Worm (Caenorhabditis elegans) whole organism, mixed stage, embryonic: ENCODE results near the gene hcp-1.

Experiments used
- ceh-83 ChIP-seq: fragments of 200-800 bp; sonication (Bioruptor generic); optimal IDR thresholded peaks from 2 replicates; lab custom pipeline; 2018; ENCODE audit warnings: mild to moderate bottlenecking, missing genetic modification characterization, missing compliant biosample characterization
- ces-1 ChIP-seq: fragments of 150-350 bp; optimal IDR thresholded peaks from 2 replicates; lab custom pipeline; 2014; ENCODE audit warnings: missing biosample characterization, missing genetic modification reagents, missing genetic modification characterization
- elt-1 ChIP-seq: sonication (generic microtip); optimal IDR thresholded peaks from 2 replicates; lab custom pipeline; 2017; ENCODE audit warnings: missing genetic modification characterization, mild to moderate bottlenecking, missing compliant biosample characterization, antibody characterized with exemption, moderate library complexity, borderline replicate concordance; ENCODE audit not compliant: insufficient read depth
- lin-13 ChIP-seq: fragments of 150-350 bp; optimal IDR thresholded peaks from 2 replicates; lab custom pipeline; 2014; ENCODE audit warnings: missing biosample characterization, missing genetic modification characterization
- lsy-2 ChIP-seq: fragments of 150-350 bp; optimal IDR thresholded peaks from 2 replicates; lab custom pipeline; 2014; ENCODE audit warnings: missing biosample characterization, missing genetic modification characterization
- mab-5 ChIP-seq: fragments of 150-350 bp; optimal IDR thresholded peaks from 2 replicates; lab custom pipeline; 2014; ENCODE audit warnings: missing biosample characterization, missing genetic modification characterization
- nhr-12 ChIP-seq: fragments of 150-350 bp; optimal IDR thresholded peaks from 2 replicates; lab custom pipeline; 2014; ENCODE audit warnings: missing biosample characterization, missing genetic modification characterization
- nhr-237 ChIP-seq: fragments of 150-350 bp; optimal IDR thresholded peaks from 2 replicates; lab custom pipeline; 2014; ENCODE audit warnings: missing biosample characterization, missing genetic modification characterization
- snpc-4 ChIP-seq: fragments of 150-350 bp; optimal IDR thresholded peaks from 2 replicates; lab custom pipeline; 2014; ENCODE audit warnings: missing biosample characterization, missing genetic modification characterization
- unc-120 ChIP-seq: sonication (generic microtip); optimal IDR thresholded peaks from 2 replicates; lab custom pipeline; 2017; ENCODE audit warnings: missing genetic modification characterization, missing compliant biosample characterization; ENCODE audit not compliant: poor library complexity, severe bottlenecking
- unc-62 ChIP-seq: fragments of 150-350 bp; optimal IDR thresholded peaks from 2 replicates; lab custom pipeline; 2014; ENCODE audit warnings: missing biosample characterization, missing genetic modification reagents, missing genetic modification characterization
- ztf-11 ChIP-seq: fragments of 150-350 bp; optimal IDR thresholded peaks from 2 replicates; lab custom pipeline; 2014; ENCODE audit warnings: missing biosample characterization, missing genetic modification characterization

DNA sequence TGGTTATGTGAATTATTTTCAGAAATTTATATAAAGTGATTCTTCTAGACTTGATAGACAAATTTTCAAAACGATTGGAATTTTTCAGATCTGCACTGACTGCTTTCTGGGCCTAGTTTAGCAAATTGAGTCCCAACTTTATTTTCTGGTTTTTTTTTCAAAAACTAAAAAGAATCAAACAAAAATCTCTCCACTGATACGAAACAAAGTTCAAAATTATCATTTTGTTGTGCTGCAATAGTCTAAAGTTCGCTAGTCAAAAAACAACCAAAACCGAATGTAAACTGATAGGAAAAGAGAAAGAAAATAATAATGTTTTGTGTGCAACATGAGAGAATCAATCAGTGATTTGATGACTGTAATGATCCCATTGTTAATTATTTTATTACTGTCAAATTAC lies 44.1 kb upstream of the hcp-1 start, which contains the start of gene lipl-4:
- TF ChIP-seq snpc-4, result no peak
- TF ChIP-seq ztf-11 (tag; lab: Kevin White, UChicago), result no peak
- TF ChIP-seq lsy-2 (tag; lab: Kevin White, UChicago), result no peak
- no peak for TF ChIP-seq unc-62 (GFP tag; lab: Kevin White, UChicago)
- TF ChIP-seq mab-5 (tag; lab: Kevin White, UChicago), result no peak
- no peak for TF ChIP-seq nhr-237
- TF ChIP-seq ces-1 (GFP tag; lab: Kevin White, UChicago), result no peak
- no peak for TF ChIP-seq unc-120
- no peak for TF ChIP-seq nhr-12 (tag; lab: Kevin White, UChicago)
- no peak for TF ChIP-seq ceh-83 (GFP tag; lab: Kevin White, UChicago)
- no peak for TF ChIP-seq elt-1
- no peak for TF ChIP-seq lin-13 (tag; lab: Kevin White, UChicago)
